Fruit fly (Drosophila melanogaster) whole organism, embryonic: Measurements from ENCODE around the gene CaMKII.

Experiments used
- ATbp ChIP-seq: fragments of 200-800 bp; sonication (Bioruptor generic); optimal IDR thresholded peaks from 2 replicates; lab custom pipeline; 2017; ENCODE audit warnings: missing biosample characterization, mild to moderate bottlenecking, missing genetic modification characterization, missing genetic modification reagents
- BEAF-32 ChIP-seq: fragments of 200-800 bp; sonication (Bioruptor generic); optimal IDR thresholded peaks from 3 replicates; lab custom pipeline; 2017; ENCODE audit warnings: missing biosample characterization, missing genetic modification characterization, mild to moderate bottlenecking, moderate library complexity, missing genetic modification reagents
- CG10654 ChIP-seq: fragments of 200-800 bp; sonication (Bioruptor generic); optimal IDR thresholded peaks from 2 replicates; lab custom pipeline; 2016; ENCODE audit warnings: missing biosample characterization, missing genetic modification characterization
- CG10959 ChIP-seq: fragments of 200-800 bp; sonication (Bioruptor generic); IDR thresholded peaks from 2 replicates; pipeline ENCODE4 v1.3.6; 2022; ENCODE audit warnings: missing biosample characterization, missing genetic modification characterization
- CG12769 ChIP-seq: fragments of 200-800 bp; sonication (Bioruptor generic); optimal IDR thresholded peaks from 2 replicates; lab custom pipeline; 2019; ENCODE audit warnings: missing biosample characterization, mild to moderate bottlenecking, missing genetic modification characterization, moderate library complexity
- CG13424 ChIP-seq: fragments of 200-800 bp; sonication (Bioruptor generic); optimal IDR thresholded peaks from 2 replicates; lab custom pipeline; 2019; ENCODE audit warnings: missing biosample characterization, mild to moderate bottlenecking, missing genetic modification characterization, moderate library complexity
- CG14014 ChIP-seq: fragments of 200-800 bp; sonication (Bioruptor generic); IDR thresholded peaks from 2 replicates; pipeline ENCODE4 v1.3.6; 2022; ENCODE audit warnings: missing biosample characterization, missing genetic modification characterization
- CG14441 ChIP-seq: fragments of 200-800 bp; sonication (Bioruptor generic); IDR thresholded peaks from 2 replicates; pipeline ENCODE4 v1.3.6; 2022; ENCODE audit warnings: missing biosample characterization, missing genetic modification characterization
- CG17186 ChIP-seq: fragments of 200-800 bp; sonication (Bioruptor generic); optimal IDR thresholded peaks from 3 replicates; lab custom pipeline; 2017; ENCODE audit warnings: missing biosample characterization, missing genetic modification reagents, missing genetic modification characterization
- CG17361 ChIP-seq: fragments of 200-800 bp; sonication (Bioruptor generic); IDR thresholded peaks from 3 replicates; pipeline ENCODE4 v1.3.6; 2022; ENCODE audit warnings: missing biosample characterization, missing genetic modification characterization
- CG18476 ChIP-seq: fragments of 200-800 bp; sonication (Bioruptor generic); optimal IDR thresholded peaks from 2 replicates; lab custom pipeline; 2016; ENCODE audit warnings: missing biosample characterization, mild to moderate bottlenecking, missing genetic modification characterization
- CG2129 ChIP-seq: fragments of 200-800 bp; sonication (Bioruptor generic); IDR thresholded peaks from 2 replicates; pipeline ENCODE4 v1.3.6; 2022; ENCODE audit warnings: missing biosample characterization, missing genetic modification characterization; ENCODE audit not compliant: partially characterized antibody
- CG2199 ChIP-seq: fragments of 200-800 bp; sonication (Bioruptor generic); IDR thresholded peaks from 3 replicates; pipeline ENCODE4 v1.3.6; 2022; ENCODE audit warnings: missing biosample characterization, missing genetic modification characterization
- CG32767 ChIP-seq: fragments of 200-800 bp; sonication (Bioruptor generic); IDR thresholded peaks from 2 replicates; pipeline ENCODE4 v1.3.6; 2022; ENCODE audit warnings: missing biosample characterization, missing genetic modification characterization
- CG4328 ChIP-seq: fragments of 200-800 bp; sonication (Bioruptor generic); optimal IDR thresholded peaks from 3 replicates; lab custom pipeline; 2017; ENCODE audit warnings: missing biosample characterization, missing genetic modification reagents, missing genetic modification characterization
- CG4730 ChIP-seq: fragments of 200-800 bp; sonication (Bioruptor generic); IDR thresholded peaks from 2 replicates; pipeline ENCODE4 v1.3.6; 2022; ENCODE audit warnings: missing biosample characterization, missing genetic modification characterization
- CG6654 ChIP-seq: fragments of 200-800 bp; sonication (Bioruptor generic); optimal IDR thresholded peaks from 2 replicates; lab custom pipeline; 2017; ENCODE audit warnings: missing biosample characterization, mild to moderate bottlenecking, missing genetic modification characterization
- CG6683 ChIP-seq: fragments of 200-800 bp; sonication (Bioruptor generic); optimal IDR thresholded peaks from 2 replicates; lab custom pipeline; 2017; ENCODE audit warnings: missing biosample characterization, mild to moderate bottlenecking, missing genetic modification characterization, missing genetic modification reagents
- CG7928 ChIP-seq: fragments of 200-800 bp; sonication (Bioruptor generic); optimal IDR thresholded peaks from 2 replicates; lab custom pipeline; 2017; ENCODE audit warnings: missing biosample characterization, mild to moderate bottlenecking, missing genetic modification characterization
- CHES-1-like ChIP-seq: fragments of 200-800 bp; sonication (Bioruptor generic); optimal IDR thresholded peaks from 2 replicates; lab custom pipeline; 2016; ENCODE audit warnings: missing biosample characterization, missing genetic modification characterization
- E2f2 ChIP-seq: fragments of 200-800 bp; sonication (Bioruptor generic); IDR thresholded peaks from 2 replicates; pipeline ENCODE4 v1.3.6; 2022; ENCODE audit warnings: missing biosample characterization, missing genetic modification characterization
- GATAe ChIP-seq: fragments of 200-800 bp; sonication (Bioruptor generic); conservative IDR thresholded peaks from 2 replicates; pipeline ENCODE4 v1.3.6; 2022; ENCODE audit warnings: missing biosample characterization, missing genetic modification characterization
- HmgZ ChIP-seq: fragments of 200-800 bp; sonication (Bioruptor generic); optimal IDR thresholded peaks from 2 replicates; lab custom pipeline; 2018; ENCODE audit warnings: missing biosample characterization, mild to moderate bottlenecking, missing genetic modification characterization
- NC2α ChIP-seq: fragments of 200-800 bp; sonication (Bioruptor generic); optimal IDR thresholded peaks from 2 replicates; lab custom pipeline; 2016; ENCODE audit warnings: missing biosample characterization, missing genetic modification characterization
- Neu2 ChIP-seq: fragments of 200-800 bp; sonication (Bioruptor generic); optimal IDR thresholded peaks from 3 replicates; lab custom pipeline; 2016; ENCODE audit warnings: missing biosample characterization, missing genetic modification characterization, borderline replicate concordance
- Poxn ChIP-seq: fragments of 200-800 bp; sonication (Bioruptor generic); IDR thresholded peaks from 2 replicates; pipeline ENCODE4 v1.3.6; 2022; ENCODE audit warnings: missing biosample characterization, missing genetic modification characterization
- abd-A ChIP-seq: fragments of 200-800 bp; sonication (Bioruptor generic); optimal IDR thresholded peaks from 3 replicates; lab custom pipeline; 2019; ENCODE audit warnings: missing biosample characterization, mild to moderate bottlenecking, missing genetic modification characterization, moderate library complexity
- ac ChIP-seq: fragments of 200-800 bp; sonication (Bioruptor generic); optimal IDR thresholded peaks from 3 replicates; lab custom pipeline; 2017; ENCODE audit warnings: missing biosample characterization, mild to moderate bottlenecking, missing genetic modification characterization
- az2 ChIP-seq: fragments of 200-800 bp; sonication (Bioruptor generic); optimal IDR thresholded peaks from 3 replicates; lab custom pipeline; 2016; ENCODE audit warnings: missing biosample characterization, missing genetic modification characterization
- bab2 ChIP-seq: fragments of 200-800 bp; sonication (Bioruptor generic); optimal IDR thresholded peaks from 2 replicates; lab custom pipeline; 2016; ENCODE audit warnings: missing biosample characterization, missing genetic modification characterization
- bcd ChIP-seq: fragments of 200-800 bp; sonication (Bioruptor generic); optimal IDR thresholded peaks from 2 replicates; lab custom pipeline; 2017; ENCODE audit warnings: missing biosample characterization, mild to moderate bottlenecking, missing genetic modification characterization
- bigmax ChIP-seq: fragments of 200-800 bp; sonication (Bioruptor generic); optimal IDR thresholded peaks from 2 replicates; lab custom pipeline; 2018; ENCODE audit warnings: missing biosample characterization, mild to moderate bottlenecking, missing genetic modification characterization
- br ChIP-seq: fragments of >200 bp; optimal IDR thresholded peaks from 2 replicates; lab custom pipeline; 2017
- bsh ChIP-seq, 2 experiments: fragments of 200-800 bp; sonication (Bioruptor generic); optimal IDR thresholded peaks; 2 replicates each; lab custom pipeline; 2017 to 2018; ENCODE audit warnings: mild to moderate bottlenecking in 2 of 2, missing biosample characterization in 2 of 2, missing genetic modification characterization in 2 of 2, moderate library complexity in 1 of 2
- cas ChIP-seq: fragments of 200-800 bp; sonication (Bioruptor generic); IDR thresholded peaks from 2 replicates; pipeline ENCODE4 v1.3.6; 2022; ENCODE audit warnings: missing biosample characterization, missing genetic modification characterization
- chif ChIP-seq, 2 experiments: fragments of 200-800 bp; sonication (Bioruptor generic); optimal IDR thresholded peaks; 3 replicates each; lab custom pipeline; 2016; ENCODE audit warnings: missing biosample characterization in 2 of 2, missing genetic modification characterization in 2 of 2
- da ChIP-seq: fragments of 200-800 bp; sonication (Bioruptor generic); optimal IDR thresholded peaks from 2 replicates; lab custom pipeline; 2016; ENCODE audit warnings: missing biosample characterization, missing genetic modification characterization
- ems ChIP-seq: fragments of 200-800 bp; sonication (Bioruptor generic); optimal IDR thresholded peaks from 3 replicates; lab custom pipeline; 2016; ENCODE audit warnings: missing biosample characterization, missing genetic modification characterization
- gfzf ChIP-seq: fragments of 200-800 bp; sonication (Bioruptor generic); optimal IDR thresholded peaks from 2 replicates; lab custom pipeline; 2016; ENCODE audit warnings: missing biosample characterization, mild to moderate bottlenecking, missing genetic modification characterization, moderate library complexity
- grau ChIP-seq: fragments of 200-800 bp; optimal IDR thresholded peaks from 3 replicates; lab custom pipeline; 2019; ENCODE audit warnings: missing biosample characterization, mild to moderate bottlenecking, missing genetic modification characterization, moderate library complexity
- ham ChIP-seq: fragments of 200-800 bp; sonication (Bioruptor generic); IDR thresholded peaks from 2 replicates; pipeline ENCODE4 v1.3.6; 2022; ENCODE audit warnings: missing biosample characterization, missing genetic modification characterization
- mirr ChIP-seq: fragments of 200-800 bp; sonication (Bioruptor generic); optimal IDR thresholded peaks from 3 replicates; lab custom pipeline; 2018; ENCODE audit warnings: missing biosample characterization, mild to moderate bottlenecking, missing genetic modification characterization
- nmo ChIP-seq: fragments of 200-800 bp; sonication (Bioruptor generic); optimal IDR thresholded peaks from 2 replicates; lab custom pipeline; 2018; ENCODE audit warnings: missing biosample characterization, mild to moderate bottlenecking, missing genetic modification characterization, moderate library complexity
- prd ChIP-seq, 3 experiments: fragments of >200 bp in 2 of 3; fragments of 200-800 bp in 1 of 3; sonication (Bioruptor generic) in 1 of 3; optimal IDR thresholded peaks in 2 of 3; IDR thresholded peaks in 1 of 3; 2 replicates in 2 of 3; 3 replicates in 1 of 3; pipeline versions ENCODE4 v1.3.6 to Lab custom; 2017 to 2022; ENCODE audit warnings: missing biosample characterization in 1 of 3, missing genetic modification characterization in 1 of 3
- pzg ChIP-seq: fragments of 200-800 bp; sonication (Bioruptor generic); optimal IDR thresholded peaks from 3 replicates; lab custom pipeline; 2018; ENCODE audit warnings: missing biosample characterization, mild to moderate bottlenecking, missing genetic modification characterization, moderate library complexity
- rib ChIP-seq: fragments of 200-800 bp; sonication (Bioruptor generic); IDR thresholded peaks from 2 replicates; pipeline ENCODE4 v1.3.6; 2022; ENCODE audit warnings: missing biosample characterization, missing genetic modification characterization
- sc ChIP-seq, 3 experiments: fragments of >200 bp in 2 of 3; fragments of 200-800 bp in 1 of 3; sonication (Bioruptor generic) in 1 of 3; optimal IDR thresholded peaks; 2 replicates in 2 of 3; 3 replicates in 1 of 3; lab custom pipeline; 2017; ENCODE audit warnings: mild to moderate bottlenecking in 1 of 3, missing biosample characterization in 1 of 3, missing genetic modification characterization in 1 of 3, missing genetic modification reagents in 1 of 3
- schlank ChIP-seq: fragments of 200-800 bp; sonication (Bioruptor generic); optimal IDR thresholded peaks from 2 replicates; lab custom pipeline; 2018; ENCODE audit warnings: missing biosample characterization, mild to moderate bottlenecking, missing genetic modification characterization
- sens-2 ChIP-seq: fragments of 200-800 bp; sonication (Bioruptor generic); IDR thresholded peaks from 2 replicates; pipeline ENCODE4 v1.3.6; 2022; ENCODE audit warnings: missing biosample characterization, missing genetic modification characterization
- wor ChIP-seq: fragments of 200-800 bp; sonication (Bioruptor generic); IDR thresholded peaks from 2 replicates; pipeline ENCODE4 v1.3.6; 2022; ENCODE audit warnings: missing biosample characterization, missing genetic modification characterization

Gene CaMKII

DNA sequence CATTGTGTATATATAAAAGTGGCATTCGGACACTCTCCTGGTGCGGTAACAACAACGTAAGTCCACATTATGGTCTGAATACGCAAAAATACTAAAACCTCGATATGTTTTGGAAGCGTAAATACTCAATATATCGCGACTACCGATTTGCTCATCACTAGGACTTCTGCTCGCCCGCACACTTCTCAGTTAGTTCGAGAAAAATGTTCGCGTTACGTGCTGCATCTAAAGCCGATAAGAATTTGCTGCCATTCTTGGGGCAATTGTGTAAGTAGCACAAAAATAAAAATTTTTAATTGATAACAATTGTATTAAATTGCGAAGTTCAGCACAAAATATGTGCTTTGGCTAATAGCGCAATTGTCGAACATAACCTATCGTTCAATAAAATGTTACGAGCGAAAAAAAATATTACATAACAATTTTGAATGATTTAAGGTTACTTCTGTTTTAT is 21.8 kb downstream of the CaMKII start, which contains the start of gene CG11076 (continued):
- TF ChIP-seq prd (optimal IDR thresholded peaks at IDR 0.05; lab: Kevin White, UChicago) (no peak), prd (GFP tag; IDR thresholded peaks at IDR 0.05; lab: Robert Waterston, UW) (no peak), HmgZ (peak; percentile 52), bigmax (GFP tag; lab: Kevin White, UChicago) (peak; percentile 93), ac (GFP tag; lab: Kevin White, UChicago) (no peak), CG14441 (GFP tag; lab: Robert Waterston, UW) (no peak), CG7928 (GFP tag; lab: Kevin White, UChicago) (no peak), CG18476 (GFP tag; lab: Kevin White, UChicago) (peak; percentile 2), CG6654 (no peak), CG10959 (GFP tag; lab: Robert Waterston, UW) (no peak), sens-2 (no peak), ems (GFP tag; lab: Kevin White, UChicago) (peak; percentile 23), rib (no peak), gfzf (GFP tag; lab: Kevin White, UChicago) (peak; percentile 39), nmo (GFP tag; lab: Kevin White, UChicago) (no peak), bcd (GFP tag; lab: Kevin White, UChicago) (no peak), br (lab: Kevin White, UChicago) (no peak), CG14014 (GFP tag; lab: Robert Waterston, UW) (peak; percentile 22; the same call in 1 of the 2 replicates), bab2 (GFP tag; lab: Kevin White, UChicago) (no peak), CG4730 (no peak), BEAF-32 (GFP tag; lab: Kevin White, UChicago) (peak; percentile 76), pzg (GFP tag; lab: Kevin White, UChicago) (peak; percentile 71), grau (no peak), CG13424 (tag; lab: Kevin White, UChicago) (no peak), mirr (GFP tag; lab: Kevin White, UChicago) (no peak), E2f2 (GFP tag; lab: Robert Waterston, UW) (peak; percentile 31; the same call in 1 of the 2 replicates), bsh (GFP tag; optimal IDR thresholded peaks at IDR 0.05; lab: Kevin White, UChicago) (peak in 1 of 2 experiments; percentile 11), GATAe (GFP tag; lab: Robert Waterston, UW) (no peak), CG17361 (GFP tag; lab: Robert Waterston, UW) (no peak), az2 (GFP tag; lab: Kevin White, UChicago) (no peak), Neu2 (no peak), ATbp (no peak), chif (GFP tag; optimal IDR thresholded peaks at IDR 0.05; lab: Kevin White, UChicago) (no peak), CG2129 (GFP tag; lab: Robert Waterston, UW) (0 out of 2 replicates have a peak, but pooled peaks have one; percentile 27), CG32767 (GFP tag; lab: Robert Waterston, UW) (no peak), wor (GFP tag; lab: Robert Waterston, UW) (no peak), sc (optimal IDR thresholded peaks at IDR 0.05; lab: Kevin White, UChicago) (no peak), sc (GFP tag; optimal IDR thresholded peaks at IDR 0.05; lab: Kevin White, UChicago) (no peak), CG4328 (GFP tag; lab: Kevin White, UChicago) (peak; percentile 46), cas (no peak), abd-A (tag; lab: Kevin White, UChicago) (no peak), ham (no peak), CG6683 (GFP tag; lab: Kevin White, UChicago) (no peak), schlank (no peak), CG10654 (GFP tag; lab: Kevin White, UChicago) (no peak), CG2199 (GFP tag; lab: Robert Waterston, UW) (0 out of 3 replicates have a peak, but pooled peaks have one; percentile 12), da (GFP tag; lab: Kevin White, UChicago) (no peak), CG17186 (GFP tag; lab: Kevin White, UChicago) (peak; percentile 54), Poxn (GFP tag; lab: Robert Waterston, UW) (no peak), NC2α (GFP tag; lab: Kevin White, UChicago) (no peak), CG12769 (tag; lab: Kevin White, UChicago) (peak; percentile 16), CHES-1-like (GFP tag; lab: Kevin White, UChicago) (no peak)
